Worm (Caenorhabditis elegans) whole organism, L3 larva: Measurements from ENCODE around the gene T04G9.7.

ENCODE experiments used
- aly-2 ChIP-seq: fragments of 150-350 bp; optimal IDR thresholded peaks from 2 replicates; lab custom pipeline; 2014; ENCODE audit warnings: missing biosample characterization, missing genetic modification characterization
- ama-1 ChIP-seq: fragments of 150-350 bp; optimal IDR thresholded peaks from 2 replicates; lab custom pipeline; 2018
- ceh-16 ChIP-seq: sonication (generic microtip); optimal IDR thresholded peaks from 2 replicates; lab custom pipeline; 2017; ENCODE audit warnings: missing biosample characterization, missing genetic modification characterization
- ceh-82 ChIP-seq: fragments of 150-350 bp; optimal IDR thresholded peaks from 2 replicates; lab custom pipeline; 2014; ENCODE audit warnings: missing biosample characterization, missing genetic modification characterization
- daf-12 ChIP-seq: fragments of 150-350 bp; optimal IDR thresholded peaks from 2 replicates; lab custom pipeline; 2014; ENCODE audit warnings: missing biosample characterization, missing genetic modification reagents, missing genetic modification characterization
- egl-27 ChIP-seq: sonication (generic microtip); optimal IDR thresholded peaks from 4 replicates; lab custom pipeline; 2017; ENCODE audit warnings: missing biosample characterization, missing genetic modification reagents, missing genetic modification characterization
- egl-5 ChIP-seq: fragments of 150-350 bp; optimal IDR thresholded peaks from 2 replicates; lab custom pipeline; 2017; ENCODE audit warnings: missing biosample characterization, missing genetic modification reagents, missing genetic modification characterization, inconsistent platforms
- elt-1 ChIP-seq: fragments of 150-350 bp; optimal IDR thresholded peaks from 2 replicates; lab custom pipeline; 2014; ENCODE audit warnings: missing biosample characterization, missing genetic modification characterization
- elt-2 ChIP-seq: sonication (generic microtip); optimal IDR thresholded peaks from 2 replicates; lab custom pipeline; 2016; ENCODE audit warnings: missing genetic modification reagents, mild to moderate bottlenecking, missing genetic modification characterization, missing compliant biosample characterization
- elt-3 ChIP-seq, 3 experiments: fragments of 150-350 bp in 1 of 3; sonication (generic microtip) in 2 of 3; optimal IDR thresholded peaks; 2 replicates in 2 of 3; 4 replicates in 1 of 3; lab custom pipeline; 2014 to 2017; ENCODE audit warnings: missing biosample characterization in 3 of 3, missing genetic modification characterization in 3 of 3
- eor-1 ChIP-seq, 2 experiments: fragments of 150-350 bp; optimal IDR thresholded peaks; 2 replicates each; lab custom pipeline; 2014 to 2018; ENCODE audit warnings: missing biosample characterization in 2 of 2, missing genetic modification characterization in 2 of 2
- fkh-10 ChIP-seq: sonication (generic microtip); optimal IDR thresholded peaks from 2 replicates; lab custom pipeline; 2017; ENCODE audit warnings: missing biosample characterization, missing genetic modification reagents, missing genetic modification characterization
- fkh-2 ChIP-seq: fragments of 150-350 bp; optimal IDR thresholded peaks from 2 replicates; lab custom pipeline; 2014; ENCODE audit warnings: missing biosample characterization, missing genetic modification reagents, missing genetic modification characterization
- hmg-11 ChIP-seq: sonication (generic microtip); optimal IDR thresholded peaks from 2 replicates; lab custom pipeline; 2016; ENCODE audit warnings: missing genetic modification characterization, missing compliant biosample characterization
- jun-1 ChIP-seq: fragments of 150-350 bp; optimal IDR thresholded peaks from 2 replicates; lab custom pipeline; 2014; ENCODE audit warnings: missing biosample characterization, missing genetic modification reagents, missing genetic modification characterization
- lin-15B ChIP-seq: fragments of 150-350 bp; optimal IDR thresholded peaks from 2 replicates; lab custom pipeline; 2014; ENCODE audit warnings: missing biosample characterization, missing genetic modification characterization
- lin-39 ChIP-seq: fragments of 150-350 bp; optimal IDR thresholded peaks from 2 replicates; lab custom pipeline; 2018; ENCODE audit warnings: missing biosample characterization, missing genetic modification reagents, missing genetic modification characterization
- nfya-1 ChIP-seq: sonication (generic microtip); optimal IDR thresholded peaks from 2 replicates; lab custom pipeline; 2017; ENCODE audit warnings: missing genetic modification characterization, mild to moderate bottlenecking, missing compliant biosample characterization, antibody characterized with exemption, moderate library complexity; ENCODE audit not compliant: insufficient read depth
- nhr-12 ChIP-seq: fragments of 150-350 bp; optimal IDR thresholded peaks from 2 replicates; lab custom pipeline; 2014; ENCODE audit warnings: missing biosample characterization, missing genetic modification characterization
- nhr-23 ChIP-seq: fragments of 150-350 bp; optimal IDR thresholded peaks from 2 replicates; lab custom pipeline; 2014; ENCODE audit warnings: missing biosample characterization, missing genetic modification reagents, missing genetic modification characterization
- nhr-237 ChIP-seq: fragments of 150-350 bp; optimal IDR thresholded peaks from 2 replicates; lab custom pipeline; 2014; ENCODE audit warnings: missing biosample characterization, missing genetic modification characterization
- nhr-28 ChIP-seq: fragments of 150-350 bp; optimal IDR thresholded peaks from 2 replicates; lab custom pipeline; 2014; ENCODE audit warnings: missing biosample characterization, missing genetic modification characterization
- nhr-67 ChIP-seq: fragments of 150-350 bp; optimal IDR thresholded peaks from 2 replicates; lab custom pipeline; 2014; ENCODE audit warnings: missing biosample characterization, missing genetic modification characterization
- nhr-76 ChIP-seq: fragments of 150-350 bp; sonication (generic microtip); optimal IDR thresholded peaks from 5 replicates; lab custom pipeline; 2014; ENCODE audit warnings: missing biosample characterization, missing genetic modification characterization
- nhr-77 ChIP-seq: fragments of 150-350 bp; optimal IDR thresholded peaks from 2 replicates; lab custom pipeline; 2014; ENCODE audit warnings: missing biosample characterization, missing genetic modification characterization
- pqm-1 ChIP-seq: fragments of 150-350 bp; optimal IDR thresholded peaks from 2 replicates; lab custom pipeline; 2017; ENCODE audit warnings: missing biosample characterization, missing genetic modification characterization, inconsistent platforms
- sea-2 ChIP-seq: fragments of 150-350 bp; sonication (generic microtip); optimal IDR thresholded peaks from 4 replicates; lab custom pipeline; 2014; ENCODE audit warnings: missing biosample characterization, missing genetic modification reagents, missing genetic modification characterization
- skn-1 ChIP-seq: fragments of 150-350 bp; optimal IDR thresholded peaks from 2 replicates; lab custom pipeline; 2014; ENCODE audit warnings: missing biosample characterization, missing genetic modification characterization
- snpc-4 ChIP-seq: fragments of 150-350 bp; optimal IDR thresholded peaks from 2 replicates; lab custom pipeline; 2014; ENCODE audit warnings: missing biosample characterization, missing genetic modification characterization
- tbx-2 ChIP-seq: sonication (generic microtip); optimal IDR thresholded peaks from 2 replicates; lab custom pipeline; 2016; ENCODE audit warnings: mild to moderate bottlenecking, missing genetic modification characterization, missing compliant biosample characterization
- unc-39 ChIP-seq: sonication (generic microtip); optimal IDR thresholded peaks from 4 replicates; lab custom pipeline; 2017; ENCODE audit warnings: missing biosample characterization, missing genetic modification characterization
- zag-1 ChIP-seq: fragments of 150-350 bp; optimal IDR thresholded peaks from 2 replicates; lab custom pipeline; 2014; ENCODE audit warnings: missing biosample characterization, missing genetic modification characterization
- ztf-11 ChIP-seq: fragments of 150-350 bp; optimal IDR thresholded peaks from 2 replicates; lab custom pipeline; 2014; ENCODE audit warnings: missing biosample characterization, missing genetic modification characterization
- ztf-4 ChIP-seq: fragments of 150-350 bp; optimal IDR thresholded peaks from 2 replicates; lab custom pipeline; 2014; ENCODE audit warnings: missing biosample characterization, missing genetic modification characterization

Gene T04G9.7

ce11 chrX:729062-729461 lies 41.6 kb upstream of the T04G9.7 start:
- TF ChIP-seq nhr-77 (tag; lab: Kevin White, UChicago): no peak
- no peak for TF ChIP-seq nhr-12 (tag; lab: Kevin White, UChicago)
- TF ChIP-seq elt-2: peak; percentile 16
- no peak for TF ChIP-seq elt-1 (tag; lab: Kevin White, UChicago)
- no peak for TF ChIP-seq jun-1 (tag; lab: Kevin White, UChicago)
- peak; percentile 55 for TF ChIP-seq pqm-1
- no peak for TF ChIP-seq elt-3 (tag; optimal IDR thresholded peaks at IDR 0.05; lab: Kevin White, UChicago)

ce11 chrX:735572-735971 lies 35.1 kb upstream of the T04G9.7 start, which contains the start of gene npr-19:
npr-19 (minus strand) TSS chrX:735672.
- TF ChIP-seq aly-2 (tag; lab: Kevin White, UChicago): no peak
- TF ChIP-seq sea-2 (GFP tag; lab: Kevin White, UChicago): no peak
- TF ChIP-seq eor-1 (tag; optimal IDR thresholded peaks at IDR 0.05; lab: Kevin White, UChicago): no peak
- no peak for TF ChIP-seq nhr-76 (tag; lab: Kevin White, UChicago)
- no peak for TF ChIP-seq daf-12 (tag; lab: Kevin White, UChicago)
- no peak for TF ChIP-seq nhr-67
- no peak for TF ChIP-seq tbx-2 (tag; lab: Kevin White, UChicago)
- TF ChIP-seq nhr-28 (tag; lab: Kevin White, UChicago): no peak

DNA sequence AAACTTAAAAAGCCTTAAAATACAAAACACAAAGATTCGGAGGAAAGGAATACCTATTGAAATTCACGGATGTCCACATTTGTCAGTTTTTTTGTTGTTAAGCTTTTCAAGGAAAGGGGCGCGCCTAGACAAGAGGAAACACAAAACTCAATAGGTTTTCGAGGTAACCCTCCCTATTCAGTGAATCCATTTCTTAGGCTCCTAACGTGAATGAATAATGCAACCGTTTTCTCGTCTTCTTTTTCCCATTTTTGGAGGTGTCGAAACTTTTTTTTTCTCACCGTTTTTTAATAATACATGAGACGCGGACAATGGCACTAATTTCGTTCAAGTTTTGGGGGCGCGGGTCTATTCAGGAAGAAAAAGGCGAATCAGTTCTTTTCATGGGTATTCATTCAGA lies 33.6 kb upstream of the T04G9.7 start:
- TF ChIP-seq fkh-10 (GFP tag; lab: Kevin White, UChicago) (peak; percentile 8), zag-1 (tag; lab: Kevin White, UChicago) (no peak)

DNA sequence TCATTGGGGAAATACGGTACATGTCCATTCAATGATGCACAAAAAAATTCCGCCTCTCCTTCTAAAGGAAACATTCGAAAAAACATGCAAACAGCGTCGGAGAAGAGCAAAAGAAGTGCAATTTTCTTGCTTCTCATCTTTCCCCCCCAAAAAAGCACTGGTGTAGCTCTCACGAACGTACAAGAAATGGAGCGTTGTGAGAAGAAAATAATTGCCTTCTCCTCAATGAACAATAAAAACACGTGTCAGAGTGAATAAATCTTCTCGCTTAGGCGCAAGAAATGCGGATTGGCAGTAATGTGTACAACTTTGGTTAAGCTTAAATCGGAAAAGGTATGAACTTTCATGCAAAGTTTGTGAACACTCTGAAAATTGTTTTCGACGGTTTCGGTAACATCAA lies 22.3 kb upstream of the T04G9.7 start:
- TF ChIP-seq nhr-12 (tag; lab: Kevin White, UChicago): no peak
- no peak for TF ChIP-seq egl-27
- no peak for TF ChIP-seq egl-5
- TF ChIP-seq nhr-23 (tag; lab: Kevin White, UChicago): no peak
- TF ChIP-seq jun-1 (tag; lab: Kevin White, UChicago): no peak
- no peak for TF ChIP-seq skn-1 (tag; lab: Kevin White, UChicago)
- no peak for TF ChIP-seq lin-15B (tag; lab: Kevin White, UChicago)
- no peak for TF ChIP-seq nhr-237 (tag; lab: Kevin White, UChicago)
- no peak for TF ChIP-seq ama-1 (lab: Kevin White, UChicago)
- TF ChIP-seq, all 47 proteins: peak for 0

DNA sequence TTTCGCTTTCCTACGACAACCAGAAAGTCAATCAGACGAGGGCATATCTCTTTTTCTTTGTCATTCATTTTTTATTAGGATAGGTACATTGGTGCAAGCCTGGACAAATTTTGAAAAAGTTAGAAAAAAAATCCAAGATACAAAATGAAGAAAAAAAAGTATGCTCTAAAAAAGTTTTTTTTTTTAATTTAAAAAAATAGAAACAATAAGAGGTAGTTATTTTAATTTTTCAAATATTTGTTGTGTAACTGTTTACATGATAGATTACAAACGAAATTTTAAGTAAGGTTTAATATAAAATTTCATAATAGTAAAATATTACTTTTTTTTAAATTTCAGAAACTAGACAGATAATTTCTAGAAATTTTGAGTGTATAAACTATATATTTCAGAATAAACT lies 11.0 kb upstream of the T04G9.7 start, which contains the start of gene aex-3:
Gene aex-3, minus strand, starts transcription at position 101 of the 400 bp plus-strand sequence.
- TF ChIP-seq elt-1 (tag; lab: Kevin White, UChicago): no peak
- TF ChIP-seq aly-2 (tag; lab: Kevin White, UChicago): no peak
- no peak for TF ChIP-seq unc-39 (tag; lab: Kevin White, UChicago)
- no peak for TF ChIP-seq snpc-4 (tag; lab: Kevin White, UChicago)

ce11 chrX:760579-760978 lies 10.1 kb upstream of the T04G9.7 start:
- TF ChIP-seq ztf-4 (no peak), snpc-4 (tag; lab: Kevin White, UChicago) (no peak), pqm-1 (no peak), lin-39 (tag; lab: Kevin White, UChicago) (peak; percentile 50), hmg-11 (tag; lab: Kevin White, UChicago) (peak; percentile 67), nfya-1 (tag; lab: Kevin White, UChicago) (peak; percentile 59)

ce11 chrX:763452-763851 lies 7.2 kb upstream of the T04G9.7 start, which contains the start of gene dyf-11:
dyf-11 (plus strand) TSS chrX:763752.
- TF ChIP-seq fkh-10 (GFP tag; lab: Kevin White, UChicago) (no peak), ceh-82 (no peak), fkh-2 (no peak), ceh-16 (tag; lab: Kevin White, UChicago) (no peak), jun-1 (tag; lab: Kevin White, UChicago) (no peak), ztf-11 (no peak)
